Fruit fly (Drosophila melanogaster): ENCODE data around the gene Gba1a.

Gba1a gene

dm6 chr3R:23726740-23727139 lies 26.3 kb downstream of the Gba1a start (continued):
- peak; percentile 56 for TF ChIP-seq Chrac-16 (GFP tag; optimal IDR thresholded peaks at IDR 0.05)
- TF ChIP-seq CG17568 (GFP tag; optimal IDR thresholded peaks at IDR 0.05) = peak; percentile 25
- no peak for TF ChIP-seq grn (GFP tag; optimal IDR thresholded peaks at IDR 0.05)
- TF ChIP-seq Dad (GFP tag; optimal IDR thresholded peaks at IDR 0.05) = peak; percentile 42
- TF ChIP-seq CG8944 (GFP tag; optimal IDR thresholded peaks at IDR 0.05) = peak; percentile 16
- TF ChIP-seq CG7372 (GFP tag; IDR thresholded peaks at IDR 0.05) = peak; percentile 81
- no peak for TF ChIP-seq pita (GFP tag; optimal IDR thresholded peaks at IDR 0.05)
- TF ChIP-seq hbn (GFP tag; IDR thresholded peaks at IDR 0.05; ENCODE audit: partially characterized antibody) = no peak
- peak; percentile 65 to 73 for TF ChIP-seq dpn (GFP tag; optimal IDR thresholded peaks at IDR 0.05)
- peak; percentile 60 for TF ChIP-seq run (tag; optimal IDR thresholded peaks at IDR 0.05)
- peak; percentile 5 for TF ChIP-seq abd-A (tag; optimal IDR thresholded peaks at IDR 0.05)
- TF ChIP-seq dmrt11E (tag; optimal IDR thresholded peaks at IDR 0.05) = peak; percentile 5
- no peak for TF ChIP-seq CG15073 (GFP tag; optimal IDR thresholded peaks at IDR 0.05)
- TF ChIP-seq sna (GFP tag; IDR thresholded peaks at IDR 0.05; ENCODE audit: partially characterized antibody) = no peak
- TF ChIP-seq CG2875 (GFP tag; optimal IDR thresholded peaks at IDR 0.05) = no peak
- TF ChIP-seq Xrp1 (GFP tag; IDR thresholded peaks at IDR 0.05) = peak; percentile 75
- TF ChIP-seq otp (GFP tag; IDR thresholded peaks at IDR 0.05) = peak; percentile 79; the same call in 2 of the 3 replicates
- TF ChIP-seq Mad (GFP tag; optimal IDR thresholded peaks at IDR 0.05) = peak; percentile 49
- peak; percentile 1 for TF ChIP-seq btn (GFP tag; optimal IDR thresholded peaks at IDR 0.05)
- TF ChIP-seq Hmx (GFP tag; optimal IDR thresholded peaks at IDR 0.05) = peak; percentile 66
- TF ChIP-seq danr (GFP tag; IDR thresholded peaks at IDR 0.05) = peak; percentile 43; the same call in 1 of the 2 replicates
- no peak for TF ChIP-seq mld (GFP tag; IDR thresholded peaks at IDR 0.05; ENCODE audit: partially characterized antibody)
- peak; percentile 51 for TF ChIP-seq CG12104 (GFP tag; optimal IDR thresholded peaks at IDR 0.05)
- TF ChIP-seq E2f1 (GFP tag; IDR thresholded peaks at IDR 0.05) = peak; percentile 73
- peak; percentile 60; the same call in 1 of the 3 replicates for TF ChIP-seq jigr1 (GFP tag; IDR thresholded peaks at IDR 0.05)
- no peak for TF ChIP-seq MTF-1 (GFP tag; optimal IDR thresholded peaks at IDR 0.05; ENCODE audit: borderline replicate concordance)
- peak; percentile 65 for TF ChIP-seq CG1647 (GFP tag; optimal IDR thresholded peaks at IDR 0.05)
- no peak for TF ChIP-seq CG1832 (GFP tag; optimal IDR thresholded peaks at IDR 0.05)
- TF ChIP-seq CG12071 (GFP tag; optimal IDR thresholded peaks at IDR 0.05) = peak; percentile 60
- TF ChIP-seq Gsc (GFP tag; IDR thresholded peaks at IDR 0.05) = no peak
- peak; percentile 77 for TF ChIP-seq ci (GFP tag; IDR thresholded peaks at IDR 0.05)
- TF ChIP-seq lab (GFP tag; optimal IDR thresholded peaks at IDR 0.05) = peak; percentile 95
- TF ChIP-seq Opbp (GFP tag; IDR thresholded peaks at IDR 0.05; ENCODE audit: partially characterized antibody) = no peak
- TF ChIP-seq br (optimal IDR thresholded peaks at IDR 0.05) = no peak
- peak; percentile 59 for TF ChIP-seq CG11696 (GFP tag; IDR thresholded peaks at IDR 0.05)
- TF ChIP-seq wdn (GFP tag; IDR thresholded peaks at IDR 0.05) = peak; percentile 80
- no peak for TF ChIP-seq ro (GFP tag; IDR thresholded peaks at IDR 0.05)
- peak; percentile 56 for TF ChIP-seq CG10979 (tag; optimal IDR thresholded peaks at IDR 0.05)
- no peak for TF ChIP-seq CG17912 (GFP tag; optimal IDR thresholded peaks at IDR 0.05)
- TF ChIP-seq nerfin-2 (GFP tag; IDR thresholded peaks at IDR 0.05; ENCODE audit: partially characterized antibody) = no peak
- TF ChIP-seq CG10431 (GFP tag; optimal IDR thresholded peaks at IDR 0.05) = no peak
- peak; percentile 84 for TF ChIP-seq dmrt99B (tag; optimal IDR thresholded peaks at IDR 0.05)
- no peak for TF ChIP-seq lov (optimal IDR thresholded peaks at IDR 0.05)
- no peak for TF ChIP-seq lov (GFP tag; IDR thresholded peaks at IDR 0.05)
- TF ChIP-seq vnd (GFP tag; IDR thresholded peaks at IDR 0.05; ENCODE audit: partially characterized antibody) = no peak
- peak; percentile 70 for TF ChIP-seq Max (GFP tag; optimal IDR thresholded peaks at IDR 0.05)
- no peak for TF ChIP-seq peb (GFP tag; IDR thresholded peaks at IDR 0.05)
- peak; percentile 29 for TF ChIP-seq D19A (tag; optimal IDR thresholded peaks at IDR 0.05)
- TF ChIP-seq CG3163 (GFP tag; optimal IDR thresholded peaks at IDR 0.05) = peak; percentile 40
- peak; percentile 70 for TF ChIP-seq CG1233 (GFP tag; optimal IDR thresholded peaks at IDR 0.05)
- peak; percentile 91 for TF ChIP-seq Rfx (GFP tag; IDR thresholded peaks at IDR 0.05)
